Worm (Caenorhabditis elegans) whole organism, L3 larva: ENCODE results near the gene msp-59.
A peak's percentile ranks its signal among the peaks of the same experiment; 100 is the strongest.
"Not testable (repeated sequence)": the region's sequence is repeated elsewhere in the genome, so short reads cannot be mapped to it uniquely, and the experiment has no call there.

Experiments used
- R02D3.7 ChIP-seq: fragments of 150-350 bp; optimal IDR thresholded peaks from 2 replicates; lab custom pipeline; 2014; ENCODE audit warnings: missing biosample characterization, missing genetic modification characterization
- aly-2 ChIP-seq: fragments of 150-350 bp; optimal IDR thresholded peaks from 2 replicates; lab custom pipeline; 2014; ENCODE audit warnings: missing biosample characterization, missing genetic modification characterization
- ceh-28 ChIP-seq: fragments of 150-350 bp; optimal IDR thresholded peaks from 2 replicates; lab custom pipeline; 2014; ENCODE audit warnings: missing biosample characterization, missing genetic modification reagents, missing genetic modification characterization
- ceh-9 ChIP-seq: sonication (generic microtip); optimal IDR thresholded peaks from 2 replicates; lab custom pipeline; 2018; ENCODE audit warnings: missing biosample characterization, missing genetic modification characterization
- egl-27 ChIP-seq: sonication (generic microtip); optimal IDR thresholded peaks from 4 replicates; lab custom pipeline; 2017; ENCODE audit warnings: missing biosample characterization, missing genetic modification reagents, missing genetic modification characterization
- elt-1 ChIP-seq: fragments of 150-350 bp; optimal IDR thresholded peaks from 2 replicates; lab custom pipeline; 2014; ENCODE audit warnings: missing biosample characterization, missing genetic modification characterization
- elt-2 ChIP-seq: sonication (generic microtip); optimal IDR thresholded peaks from 2 replicates; lab custom pipeline; 2016; ENCODE audit warnings: missing genetic modification reagents, mild to moderate bottlenecking, missing genetic modification characterization, missing compliant biosample characterization
- elt-3 ChIP-seq, 3 experiments: fragments of 150-350 bp in 1 of 3; sonication (generic microtip) in 2 of 3; optimal IDR thresholded peaks; 2 replicates in 2 of 3; 4 replicates in 1 of 3; lab custom pipeline; 2014 to 2017; ENCODE audit warnings: missing biosample characterization in 3 of 3, missing genetic modification characterization in 3 of 3
- eor-1 ChIP-seq, 2 experiments: fragments of 150-350 bp; optimal IDR thresholded peaks; 2 replicates each; lab custom pipeline; 2014 to 2018; ENCODE audit warnings: missing biosample characterization in 2 of 2, missing genetic modification characterization in 2 of 2
- fos-1 ChIP-seq: fragments of 150-350 bp; optimal IDR thresholded peaks from 2 replicates; lab custom pipeline; 2014; ENCODE audit warnings: missing biosample characterization, missing genetic modification characterization
- lin-39 ChIP-seq: fragments of 150-350 bp; optimal IDR thresholded peaks from 2 replicates; lab custom pipeline; 2018; ENCODE audit warnings: missing biosample characterization, missing genetic modification reagents, missing genetic modification characterization
- lsy-12 ChIP-seq: sonication (generic microtip); optimal IDR thresholded peaks from 2 replicates; lab custom pipeline; 2016; ENCODE audit warnings: mild to moderate bottlenecking, missing genetic modification characterization, missing compliant biosample characterization
- mdl-1 ChIP-seq: fragments of 150-350 bp; optimal IDR thresholded peaks from 2 replicates; lab custom pipeline; 2014; ENCODE audit warnings: missing biosample characterization, missing genetic modification characterization
- mml-1 ChIP-seq: fragments of 150-350 bp; sonication (generic microtip); optimal IDR thresholded peaks from 3 replicates; lab custom pipeline; 2014; ENCODE audit warnings: missing biosample characterization, missing genetic modification characterization
- nfya-1 ChIP-seq: sonication (generic microtip); optimal IDR thresholded peaks from 2 replicates; lab custom pipeline; 2017; ENCODE audit warnings: missing genetic modification characterization, mild to moderate bottlenecking, missing compliant biosample characterization, antibody characterized with exemption, moderate library complexity; ENCODE audit not compliant: insufficient read depth
- nhr-23 ChIP-seq: fragments of 150-350 bp; optimal IDR thresholded peaks from 2 replicates; lab custom pipeline; 2014; ENCODE audit warnings: missing biosample characterization, missing genetic modification reagents, missing genetic modification characterization
- nhr-25 ChIP-seq: sonication (generic microtip); optimal IDR thresholded peaks from 2 replicates; lab custom pipeline; 2017; ENCODE audit warnings: missing biosample characterization, missing genetic modification characterization
- nhr-28 ChIP-seq: fragments of 150-350 bp; optimal IDR thresholded peaks from 2 replicates; lab custom pipeline; 2014; ENCODE audit warnings: missing biosample characterization, missing genetic modification characterization
- nhr-43 ChIP-seq: sonication (generic microtip); optimal IDR thresholded peaks from 2 replicates; lab custom pipeline; 2016; ENCODE audit warnings: mild to moderate bottlenecking, missing genetic modification characterization, missing compliant biosample characterization; ENCODE audit not compliant: poor library complexity, severe bottlenecking
- nhr-76 ChIP-seq: fragments of 150-350 bp; sonication (generic microtip); optimal IDR thresholded peaks from 5 replicates; lab custom pipeline; 2014; ENCODE audit warnings: missing biosample characterization, missing genetic modification characterization
- pha-4 ChIP-seq: fragments of 150-350 bp; optimal IDR thresholded peaks from 2 replicates; lab custom pipeline; 2014; ENCODE audit warnings: missing biosample characterization, missing genetic modification reagents, missing genetic modification characterization
- sea-2 ChIP-seq: fragments of 150-350 bp; sonication (generic microtip); optimal IDR thresholded peaks from 4 replicates; lab custom pipeline; 2014; ENCODE audit warnings: missing biosample characterization, missing genetic modification reagents, missing genetic modification characterization
- skn-1 ChIP-seq: fragments of 150-350 bp; optimal IDR thresholded peaks from 2 replicates; lab custom pipeline; 2014; ENCODE audit warnings: missing biosample characterization, missing genetic modification characterization
- snpc-4 ChIP-seq: fragments of 150-350 bp; optimal IDR thresholded peaks from 2 replicates; lab custom pipeline; 2014; ENCODE audit warnings: missing biosample characterization, missing genetic modification characterization
- tbx-2 ChIP-seq: sonication (generic microtip); optimal IDR thresholded peaks from 2 replicates; lab custom pipeline; 2016; ENCODE audit warnings: mild to moderate bottlenecking, missing genetic modification characterization, missing compliant biosample characterization
- unc-62 ChIP-seq: fragments of 150-350 bp; sonication (generic microtip); optimal IDR thresholded peaks from 4 replicates; lab custom pipeline; 2014; ENCODE audit warnings: missing biosample characterization, missing genetic modification reagents, missing genetic modification characterization
- zag-1 ChIP-seq: fragments of 150-350 bp; optimal IDR thresholded peaks from 2 replicates; lab custom pipeline; 2014; ENCODE audit warnings: missing biosample characterization, missing genetic modification characterization
- ztf-4 ChIP-seq: fragments of 150-350 bp; optimal IDR thresholded peaks from 2 replicates; lab custom pipeline; 2014; ENCODE audit warnings: missing biosample characterization, missing genetic modification characterization

msp-59 gene

DNA sequence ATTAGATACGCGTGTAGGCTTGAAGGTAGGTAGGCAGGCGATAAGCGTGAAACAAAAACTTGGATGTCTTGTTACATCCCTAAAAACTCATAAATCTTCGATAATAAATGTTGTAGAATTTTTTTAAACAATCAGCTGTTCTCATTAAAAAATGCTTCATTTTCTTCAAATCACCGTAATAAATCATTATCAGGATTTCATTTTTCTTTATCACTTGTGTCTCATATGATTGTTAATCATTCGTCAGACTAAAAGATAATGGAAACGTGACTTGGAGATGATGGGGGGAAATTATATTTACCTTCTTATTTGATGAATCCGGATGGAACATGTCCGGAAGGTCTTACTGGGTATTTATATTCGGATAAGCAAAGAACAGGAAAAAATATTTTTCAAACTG is 20.6 kb upstream of the msp-59 start:
- TF ChIP-seq nhr-23 (tag; lab: Kevin White, UChicago) = no peak
- TF ChIP-seq eor-1 (tag; optimal IDR thresholded peaks at IDR 0.05; lab: Kevin White, UChicago) = no peak
- no peak for TF ChIP-seq R02D3.7 (tag; lab: Kevin White, UChicago)
- TF ChIP-seq pha-4 (tag; lab: Kevin White, UChicago) = no peak
- TF ChIP-seq elt-1 (tag; lab: Kevin White, UChicago) = no peak
- TF ChIP-seq ceh-9 (tag; lab: Kevin White, UChicago) = no peak
- no peak for TF ChIP-seq ztf-4 (tag; lab: Kevin White, UChicago)
- no peak for TF ChIP-seq zag-1 (tag; lab: Kevin White, UChicago)
- no peak for TF ChIP-seq mdl-1
- no peak for TF ChIP-seq egl-27 (tag; lab: Kevin White, UChicago)
- no peak for TF ChIP-seq nhr-28 (tag; lab: Kevin White, UChicago)
- TF ChIP-seq, all 47 proteins: peak for 0

DNA sequence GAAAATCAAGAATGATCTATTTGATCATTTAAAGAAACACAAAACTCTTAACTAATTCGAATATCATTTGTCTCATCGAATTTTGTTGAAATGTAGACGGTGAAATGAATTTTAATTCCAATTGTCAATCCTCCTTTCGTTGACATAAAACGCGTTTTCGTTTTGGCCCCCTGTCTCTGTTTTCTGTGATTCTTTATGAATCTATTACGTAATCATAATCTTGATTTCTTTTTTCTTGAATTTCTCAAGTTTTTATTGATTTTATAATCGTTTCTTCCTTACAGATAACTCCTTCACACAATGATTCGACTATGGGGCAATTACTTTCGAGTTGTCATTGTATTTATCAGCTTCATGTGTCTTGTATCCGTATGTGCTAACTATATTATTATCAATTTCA is 19.3 kb upstream of the msp-59 start, which contains the start of gene Y4C6B.3:
Gene Y4C6B.3 (plus strand): TSS at position 301 of the 400 bp plus-strand sequence.
- no peak for TF ChIP-seq mml-1 (tag; lab: Kevin White, UChicago)

DNA sequence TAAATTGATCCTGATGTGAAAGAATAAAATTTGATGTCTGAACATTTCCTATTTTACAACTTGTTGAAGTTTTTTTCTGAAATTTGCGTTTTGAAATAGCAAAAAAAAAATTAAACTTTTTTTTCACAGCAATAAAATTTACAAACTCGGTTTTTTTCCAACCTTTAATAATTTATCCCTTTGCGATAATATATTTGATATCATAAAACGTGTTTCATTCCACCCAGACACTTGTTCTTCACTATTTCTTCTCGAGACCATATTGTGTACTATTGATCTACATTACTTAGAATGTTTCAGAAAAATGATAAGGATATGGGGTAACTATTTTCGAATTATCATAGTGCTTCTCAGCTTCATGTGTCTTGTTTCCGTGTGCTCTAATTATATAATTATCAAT is 13.2 kb upstream of the msp-59 start, which contains the start of gene Y4C6B.4:
Gene Y4C6B.4 (plus strand): TSS at position 301 of the 400 bp plus-strand sequence.
- TF ChIP-seq unc-62 (GFP tag; lab: Kevin White, UChicago) (no peak), nfya-1 (tag; lab: Kevin White, UChicago) (no peak)
- TF ChIP-seq, all 47 proteins: peak for 0

DNA sequence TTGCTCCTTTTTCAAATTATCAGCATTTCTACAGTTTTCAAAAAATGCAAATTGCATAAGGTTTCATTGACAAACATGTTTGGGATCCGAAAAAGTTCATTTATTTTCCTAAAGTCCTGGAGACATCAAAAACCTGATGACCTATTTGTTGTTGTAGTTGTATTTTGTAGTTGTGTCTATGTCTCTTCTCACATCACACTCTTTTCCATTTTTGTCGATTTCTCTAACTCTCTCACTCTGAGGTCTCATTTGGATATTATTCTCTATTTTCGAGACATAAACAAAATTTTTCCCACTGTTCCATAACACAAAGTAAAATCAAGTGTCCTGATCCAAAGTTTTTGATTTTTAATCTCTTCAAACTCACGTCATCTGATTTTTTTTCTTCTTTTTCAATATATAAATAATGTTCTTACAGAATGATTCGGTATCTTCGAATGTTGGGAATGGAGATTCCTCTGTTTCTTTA is 6.0 kb upstream of the msp-59 start, which contains the start of gene slc-46A:
Gene slc-46A (plus strand): TSS at position 419 of the 469 bp plus-strand sequence.
- no peak for TF ChIP-seq ztf-4 (tag; lab: Kevin White, UChicago)
- peak; percentile 48 for TF ChIP-seq snpc-4 (tag; lab: Kevin White, UChicago)
- no peak for TF ChIP-seq nhr-25 (tag; lab: Kevin White, UChicago)
- peak; percentile 59 for TF ChIP-seq nhr-23 (tag; lab: Kevin White, UChicago)
- TF ChIP-seq skn-1 (tag; lab: Kevin White, UChicago) = no peak
- TF ChIP-seq tbx-2 (tag; lab: Kevin White, UChicago) = no peak
- TF ChIP-seq nhr-43 (tag; lab: Kevin White, UChicago) = no peak
- TF ChIP-seq nfya-1 (tag; lab: Kevin White, UChicago) = peak; percentile 13
- TF ChIP-seq lsy-12 = no peak
- TF ChIP-seq aly-2 (tag; lab: Kevin White, UChicago) = no peak
- TF ChIP-seq elt-2 = peak; percentile 50
- TF ChIP-seq, all 47 proteins: peak for 4

DNA sequence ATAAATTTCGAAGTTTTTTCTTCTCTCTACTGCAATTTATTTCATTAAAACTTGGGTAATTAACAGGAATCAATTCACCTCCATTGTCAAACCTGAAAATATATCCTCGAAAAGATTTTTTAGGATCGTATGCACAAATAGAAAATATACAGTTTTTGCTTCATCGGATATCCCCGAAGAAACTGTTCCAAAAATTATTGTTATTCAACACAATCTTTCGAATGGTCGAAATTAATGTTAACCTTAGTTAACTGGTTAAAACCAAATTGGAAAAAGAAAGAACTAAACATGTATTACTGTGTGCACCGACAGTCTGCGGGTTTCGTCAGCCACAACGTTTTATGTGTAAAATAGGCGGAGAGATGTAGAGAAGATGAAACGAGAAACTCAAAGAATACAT is 4.2 kb upstream of the msp-59 start:
- TF ChIP-seq fos-1 = peak; percentile 7
- TF ChIP-seq nhr-23 (tag; lab: Kevin White, UChicago) = peak; percentile 37
- TF ChIP-seq nhr-25 (tag; lab: Kevin White, UChicago) = peak; percentile 35
- TF ChIP-seq mml-1 (tag; lab: Kevin White, UChicago) = no peak
- TF ChIP-seq nhr-43 (tag; lab: Kevin White, UChicago) = peak; percentile 54
- TF ChIP-seq ceh-28 (tag; lab: Kevin White, UChicago) = peak; percentile 24
- TF ChIP-seq lsy-12 = no peak
- peak; percentile 24 for TF ChIP-seq elt-2
- peak; percentile 95 for TF ChIP-seq snpc-4 (tag; lab: Kevin White, UChicago)

DNA sequence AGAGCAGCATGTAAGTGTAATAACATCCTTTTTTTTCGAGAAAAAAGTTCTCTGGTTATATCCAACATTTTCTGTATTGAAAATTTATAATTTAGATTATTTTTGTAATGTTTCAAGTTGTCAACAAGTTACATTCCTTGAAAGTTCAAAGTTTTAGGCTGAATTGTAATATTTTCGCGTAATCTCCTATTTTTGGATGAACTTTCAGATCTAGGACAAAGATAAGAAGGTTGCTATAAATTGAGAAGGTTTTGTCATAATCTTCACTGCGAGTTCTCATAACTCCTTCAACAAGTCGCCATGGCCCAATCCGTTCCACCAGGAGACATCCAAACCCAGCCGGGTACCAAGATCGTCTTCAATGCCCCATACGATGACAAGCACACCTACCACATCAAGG is 3.3 kb upstream of the msp-59 start, which contains the start of gene msp-65:
Gene msp-65 (plus strand): TSS at position 301 of the 400 bp plus-strand sequence.
- not testable (repeated sequence) for TF ChIP-seq nhr-76; aly-2 (tag; lab: Kevin White, UChicago); nhr-23 (tag; lab: Kevin White, UChicago)
- TF ChIP-seq, all 47 proteins: peak for 0; not testable (repeated sequence) for 47

DNA sequence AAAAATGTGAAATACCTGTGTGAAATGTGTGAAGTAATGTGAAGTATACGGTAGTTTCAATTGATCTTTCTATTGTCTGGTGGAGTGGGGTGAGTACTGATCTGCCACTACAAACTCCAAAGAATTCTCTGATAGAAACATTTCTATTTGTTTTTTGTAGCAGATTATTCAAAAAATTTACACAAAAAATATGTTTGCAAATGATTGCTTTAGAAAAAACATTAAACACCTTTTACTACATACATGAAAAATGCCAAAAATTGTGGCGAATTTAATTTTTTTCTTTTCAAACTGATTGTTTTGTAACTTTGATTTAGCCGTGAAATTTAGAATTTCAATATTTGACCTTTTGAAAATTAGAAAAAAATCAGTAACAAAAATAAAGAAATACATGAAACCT is 3.2 kb downstream of the msp-59 start, which contains the start of gene ZK354.3:
Gene ZK354.3 (plus strand): TSS at position 301 of the 400 bp plus-strand sequence.
- TF ChIP-seq sea-2 (GFP tag; lab: Kevin White, UChicago) (no peak), lin-39 (tag; lab: Kevin White, UChicago) (no peak), elt-3 (tag; optimal IDR thresholded peaks at IDR 0.05; lab: Kevin White, UChicago) (no peak), lsy-12 (no peak)
